Worm (Caenorhabditis elegans) whole organism, L1 larva: ENCODE measurements around the gene srz-94.

ENCODE experiments used
- C34B4.2 ChIP-seq: sonication (generic microtip); optimal IDR thresholded peaks from 2 replicates; lab custom pipeline; 2017; ENCODE audit warnings: mild to moderate bottlenecking, missing genetic modification characterization, missing compliant biosample characterization
- blmp-1 ChIP-seq: fragments of 150-350 bp; optimal IDR thresholded peaks from 2 replicates; lab custom pipeline; 2014; ENCODE audit warnings: missing biosample characterization, missing genetic modification characterization
- ces-1 ChIP-seq: fragments of 150-350 bp; optimal IDR thresholded peaks from 2 replicates; lab custom pipeline; 2014; ENCODE audit warnings: missing biosample characterization, missing genetic modification reagents, missing genetic modification characterization
- lin-13 ChIP-seq: fragments of 150-350 bp; optimal IDR thresholded peaks from 2 replicates; lab custom pipeline; 2014; ENCODE audit warnings: missing biosample characterization, missing genetic modification reagents, missing genetic modification characterization
- lin-39 ChIP-seq: fragments of 150-350 bp; optimal IDR thresholded peaks from 2 replicates; lab custom pipeline; 2014; ENCODE audit warnings: missing biosample characterization, missing genetic modification reagents, missing genetic modification characterization
- lsy-2 ChIP-seq, 2 experiments: fragments of 150-350 bp; optimal IDR thresholded peaks; 2 replicates each; lab custom pipeline; 2014; ENCODE audit warnings: missing biosample characterization in 2 of 2, missing genetic modification characterization in 2 of 2
- nhr-19 ChIP-seq: fragments of 200-800 bp; sonication (Bioruptor generic); conservative IDR thresholded peaks from 2 replicates; pipeline ENCODE4 v1.3.6; 2022; ENCODE audit warnings: missing genetic modification characterization, missing compliant biosample characterization
- nhr-85 ChIP-seq: sonication (generic microtip); peaks from one replicate; lab custom pipeline; 2016; ENCODE audit warnings: missing genetic modification characterization, inconsistent platforms, missing compliant biosample characterization
- swsn-7 ChIP-seq: sonication (generic microtip); optimal IDR thresholded peaks from 2 replicates; lab custom pipeline; 2016; ENCODE audit warnings: missing genetic modification characterization, missing compliant biosample characterization
- ztf-4 ChIP-seq: fragments of 150-350 bp; optimal IDR thresholded peaks from 2 replicates; lab custom pipeline; 2014; ENCODE audit warnings: missing biosample characterization, missing genetic modification characterization

- TF ChIP-seq lin-39 (no peak), lsy-2 (tag; optimal IDR thresholded peaks at IDR 0.05; lab: Kevin White, UChicago) (no peak), lin-13 (GFP tag; lab: Kevin White, UChicago) (no peak), ces-1 (GFP tag; lab: Kevin White, UChicago) (no peak), ztf-4 (tag; lab: Kevin White, UChicago) (no peak), nhr-19 (GFP tag; lab: Robert Waterston, UW) (no peak), nhr-85 (tag; lab: Kevin White, UChicago) (no peak), C34B4.2 (tag; lab: Kevin White, UChicago) (no peak), swsn-7 (no peak), blmp-1 (tag; lab: Kevin White, UChicago) (no peak)
These were observed 44.0 kb upstream of the srz-94 start, which contains the start of gene srw-20 for ce11 chrV:17079795-17080194.
